Worm (Caenorhabditis elegans) whole organism, midembryonic: ENCODE data around the gene pmpl-1.

Experiments
- T22C8.4 ChIP-seq: fragments of 200-800 bp; sonication (Bioruptor generic); IDR thresholded peaks from 2 replicates; pipeline ENCODE4 v1.3.6; 2022; ENCODE audit warnings: missing genetic modification characterization, missing compliant biosample characterization
- cog-1 ChIP-seq: sonication (generic microtip); optimal IDR thresholded peaks from 2 replicates; lab custom pipeline; 2016; ENCODE audit warnings: missing genetic modification characterization, missing compliant biosample characterization
- flt-1 ChIP-seq: fragments of 200-800 bp; sonication (Bioruptor generic); IDR thresholded peaks from 2 replicates; pipeline ENCODE4 v1.3.6; 2022; ENCODE audit warnings: missing genetic modification characterization, missing compliant biosample characterization
- med-1 ChIP-seq: sonication (generic microtip); optimal IDR thresholded peaks from 2 replicates; lab custom pipeline; 2017; ENCODE audit warnings: missing genetic modification characterization, mild to moderate bottlenecking, missing compliant biosample characterization, antibody characterized with exemption, missing genetic modification reagents; ENCODE audit not compliant: insufficient read depth
- ref-1 ChIP-seq: fragments of 200-800 bp; sonication (Bioruptor generic); conservative IDR thresholded peaks from 2 replicates; pipeline ENCODE4 v1.3.6; 2022; ENCODE audit warnings: missing genetic modification reagents, missing genetic modification characterization, missing compliant biosample characterization
- tab-1 ChIP-seq: fragments of 200-800 bp; sonication (Bioruptor generic); IDR thresholded peaks from 2 replicates; pipeline ENCODE4 v1.3.6; 2022; ENCODE audit warnings: missing genetic modification characterization, missing compliant biosample characterization
- ztf-23 ChIP-seq: fragments of 200-800 bp; sonication (Bioruptor generic); IDR thresholded peaks from 2 replicates; pipeline ENCODE4 v1.3.6; 2022; ENCODE audit warnings: missing genetic modification reagents, missing genetic modification characterization, missing compliant biosample characterization

DNA sequence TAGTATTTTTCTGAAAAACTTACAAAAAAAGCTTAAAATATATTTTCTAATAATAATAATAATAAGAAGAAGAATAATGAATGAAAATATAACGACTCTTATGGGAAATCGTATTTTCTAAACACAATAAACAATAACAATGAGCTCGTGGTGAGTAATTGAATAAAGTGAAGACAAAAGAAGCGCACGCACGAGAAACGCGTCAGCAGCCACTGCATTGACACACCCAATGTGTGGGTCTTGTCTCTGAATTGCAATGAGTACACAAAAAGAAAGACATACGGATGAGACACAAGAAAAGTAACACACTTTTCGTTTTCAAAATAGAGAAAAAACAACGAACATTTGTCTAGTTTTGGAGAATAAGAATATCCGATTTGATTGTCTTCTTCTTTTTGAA is 15.5 kb downstream of the pmpl-1 start, which contains the start of gene F35A5.8:
- TF ChIP-seq T22C8.4 (GFP tag; lab: Robert Waterston, UW), result no peak
- TF ChIP-seq flt-1 (GFP tag; lab: Robert Waterston, UW), result peak; percentile 71
- no peak for TF ChIP-seq med-1
- TF ChIP-seq tab-1, result no peak
- peak; percentile 43 for TF ChIP-seq cog-1
- TF ChIP-seq ref-1 (GFP tag; lab: Robert Waterston, UW), result no peak
- 0 out of 2 replicates have a peak, but pooled peaks have one; percentile 49 for TF ChIP-seq ztf-23 (GFP tag; lab: Robert Waterston, UW)
